Worm (Caenorhabditis elegans): ENCODE results near the gene C50E3.15.

DNA sequence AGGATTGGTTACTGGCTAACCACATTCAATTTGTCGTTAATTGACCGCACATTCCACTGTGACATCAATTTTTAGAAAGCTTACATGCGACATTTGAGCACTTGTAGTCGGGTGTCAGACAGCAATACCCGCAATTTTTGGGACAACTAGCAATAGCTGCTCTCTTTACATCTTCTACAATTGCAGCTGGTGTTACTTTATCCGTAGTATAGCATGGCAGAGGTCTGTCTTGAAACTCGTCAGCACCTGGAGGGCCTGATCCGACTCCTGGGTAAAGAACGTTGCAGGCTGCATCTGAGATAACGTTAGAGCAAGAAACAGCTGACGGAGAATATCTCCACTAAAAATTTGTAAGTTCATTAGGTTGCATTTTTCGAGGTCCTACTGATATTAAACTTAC, 21.1 kb downstream of the C50E3.15 start:
- TF ChIP-seq unc-62 (GFP tag; optimal IDR thresholded peaks at IDR 0.05 in 1 of 2) (peak in 1 of 2 experiments; percentile 76), unc-62 (tag; optimal IDR thresholded peaks at IDR 0.05) (no peak), pha-4 (GFP tag; IDR thresholded peaks at IDR 0.05) (no peak), pha-4 (tag; optimal IDR thresholded peaks at IDR 0.05) (no peak), hlh-30 (tag; optimal IDR thresholded peaks at IDR 0.05; ENCODE audit: insufficient read depth) (no peak), ceh-20 (GFP tag; IDR thresholded peaks at IDR 0.05) (no peak), ama-1 (optimal IDR thresholded peaks at IDR 0.05) (no peak), dve-1 (tag; optimal IDR thresholded peaks at IDR 0.05; ENCODE audit: insufficient read depth) (no peak), lin-38 (GFP tag; IDR thresholded peaks at IDR 0.05) (no peak), mes-2 (tag; optimal IDR thresholded peaks at IDR 0.05; ENCODE audit: poor library complexity, severe bottlenecking) (no peak), aly-2 (tag; optimal IDR thresholded peaks at IDR 0.05) (no peak), nhr-237 (tag; optimal IDR thresholded peaks at IDR 0.05) (no peak)

Data from whole organism, L4 larva.